Worm (Caenorhabditis elegans): ENCODE data around the gene C03G5.14.

ce11 chrX:8570997-8571517 is 49.3 kb downstream of the C03G5.14 start, which contains the start of gene jmjd-3.1:
- no peak for TF ChIP-seq fos-1 (tag; optimal IDR thresholded peaks at IDR 0.05)
- TF ChIP-seq R02D3.7 (tag; optimal IDR thresholded peaks at IDR 0.05), result no peak
- TF ChIP-seq pqm-1 (tag; optimal IDR thresholded peaks at IDR 0.05), result no peak
- no peak for TF ChIP-seq nhr-77 (tag; optimal IDR thresholded peaks at IDR 0.05)
- no peak for TF ChIP-seq ztf-4 (tag; optimal IDR thresholded peaks at IDR 0.05)
- no peak for TF ChIP-seq elt-3 (tag; optimal IDR thresholded peaks at IDR 0.05)
- TF ChIP-seq ceh-82 (tag; optimal IDR thresholded peaks at IDR 0.05), result no peak
- no peak for TF ChIP-seq nhr-67 (tag; optimal IDR thresholded peaks at IDR 0.05)
- TF ChIP-seq nhr-11 (tag; optimal IDR thresholded peaks at IDR 0.05), result no peak
- no peak for TF ChIP-seq elt-1 (tag; optimal IDR thresholded peaks at IDR 0.05)
- TF ChIP-seq nhr-12 (tag; optimal IDR thresholded peaks at IDR 0.05), result no peak

Measured in whole organism, L3 larva.